Comparison of ENCODE assay signal across 5 fruit fly cellular contexts in genomic region chr2L:12063035-12063434, dm6.
TF ChIP-seq lines count a peak whose summit lies in the region.

TSS of gene Rab3-GAP (minus strand) at chr2L:12063184.

- no peak for TF ChIP-seq CTCF in whole organism, embryonic (GFP tag; optimal IDR thresholded peaks at IDR 0.05; lab: Kevin White, UChicago)

TF ChIP-seq in whole organism, adult, 20 proteins besides CTCF, POLR2A, EP300 and RAD21:
- peak; percentile 47 for TF ChIP-seq bab1 (GFP tag; optimal IDR thresholded peaks at IDR 0.05; lab: Kevin White, UChicago)
- TF ChIP-seq cnc (optimal IDR thresholded peaks at IDR 0.05; lab: Kevin White, UChicago): no peak
- no peak for TF ChIP-seq CG7045 (GFP tag; optimal IDR thresholded peaks at IDR 0.05; lab: Kevin White, UChicago)
- peak; percentile 20 for TF ChIP-seq CG11617 (GFP tag; optimal IDR thresholded peaks at IDR 0.05; lab: Kevin White, UChicago)
- TF ChIP-seq Clk (GFP tag; optimal IDR thresholded peaks at IDR 0.05; lab: Kevin White, UChicago): no peak
- no peak for TF ChIP-seq CG5204 (GFP tag; optimal IDR thresholded peaks at IDR 0.05; lab: Kevin White, UChicago)
- TF ChIP-seq toe (GFP tag; optimal IDR thresholded peaks at IDR 0.05; lab: Kevin White, UChicago): no peak
- TF ChIP-seq Crg-1 (GFP tag; optimal IDR thresholded peaks at IDR 0.05; lab: Kevin White, UChicago): no peak
- peak; percentile 13 for TF ChIP-seq CG7101 (tag; optimal IDR thresholded peaks at IDR 0.05; lab: Kevin White, UChicago)
- peak; percentile 29 for TF ChIP-seq CG14711 (tag; optimal IDR thresholded peaks at IDR 0.05; lab: Kevin White, UChicago)

TF ChIP-seq in whole organism, embryonic, 481 proteins besides CTCF, POLR2A, EP300 and RAD21 (continues in another document):
- TF ChIP-seq CG15514 (GFP tag; optimal IDR thresholded peaks at IDR 0.05; lab: Kevin White, UChicago) (peak; percentile 60), Rfx (GFP tag; IDR thresholded peaks at IDR 0.05; lab: Robert Waterston, UW) (peak; percentile 61), CG4617 (GFP tag; optimal IDR thresholded peaks at IDR 0.05; lab: Kevin White, UChicago; ENCODE audit: borderline replicate concordance) (peak; percentile 6), TFAM (GFP tag; optimal IDR thresholded peaks at IDR 0.05; lab: Kevin White, UChicago) (no peak), CG4282 (GFP tag; optimal IDR thresholded peaks at IDR 0.05; lab: Kevin White, UChicago) (no peak), tll (GFP tag; optimal IDR thresholded peaks at IDR 0.05; lab: Kevin White, UChicago) (no peak), zen (tag; optimal IDR thresholded peaks at IDR 0.05; lab: Kevin White, UChicago) (peak; percentile 43), disco-r (GFP tag; optimal IDR thresholded peaks at IDR 0.05; lab: Kevin White, UChicago) (no peak), CG14860 (GFP tag; IDR thresholded peaks at IDR 0.05; lab: Robert Waterston, UW; ENCODE audit: partially characterized antibody) (0 out of 3 replicates have a peak, but pooled peaks have one; percentile 34), kah (GFP tag; optimal IDR thresholded peaks at IDR 0.05; lab: Kevin White, UChicago) (peak; percentile 63), CG15479 (GFP tag; optimal IDR thresholded peaks at IDR 0.05; lab: Kevin White, UChicago) (no peak), CG2120 (GFP tag; optimal IDR thresholded peaks at IDR 0.05; lab: Kevin White, UChicago) (peak; percentile 51), CG10979 (tag; optimal IDR thresholded peaks at IDR 0.05; lab: Kevin White, UChicago) (peak; percentile 23), klu (GFP tag; IDR thresholded peaks at IDR 0.05; lab: Robert Waterston, UW) (no peak), chm (GFP tag; IDR thresholded peaks at IDR 0.05; lab: Robert Waterston, UW) (no peak), MBD-R2 (GFP tag; IDR thresholded peaks at IDR 0.05; lab: Robert Waterston, UW) (peak; percentile 82), CG1602 (GFP tag; optimal IDR thresholded peaks at IDR 0.05; lab: Kevin White, UChicago) (peak; percentile 14), scrt (GFP tag; optimal IDR thresholded peaks at IDR 0.05; lab: Kevin White, UChicago) (peak; percentile 95), Ets97D (GFP tag; optimal IDR thresholded peaks at IDR 0.05; lab: Kevin White, UChicago) (peak; percentile 11), CG4854 (GFP tag; optimal IDR thresholded peaks at IDR 0.05; lab: Kevin White, UChicago) (no peak)

TF ChIP-seq in whole organism, prepupa, 60 proteins besides CTCF, POLR2A, EP300 and RAD21:
- TF ChIP-seq CG3032 (tag; optimal IDR thresholded peaks at IDR 0.05; lab: Kevin White, UChicago) (peak; percentile 15), CG8119 (GFP tag; IDR thresholded peaks at IDR 0.05; lab: Robert Waterston, UW) (peak; percentile 22; the same call in 1 of the 3 replicates), Ets21C (GFP tag; optimal IDR thresholded peaks at IDR 0.05; lab: Kevin White, UChicago) (peak; percentile 0), Sox14 (GFP tag; optimal IDR thresholded peaks at IDR 0.05; lab: Kevin White, UChicago) (peak; percentile 62), dsx (GFP tag; optimal IDR thresholded peaks at IDR 0.05; lab: Kevin White, UChicago; ENCODE audit: poor library complexity, severe bottlenecking) (no peak), esn (GFP tag; optimal IDR thresholded peaks at IDR 0.05; lab: Kevin White, UChicago) (peak; percentile 70), Eip78C (GFP tag; lab: Kevin White, UChicago) (peak; percentile 73), Ets96B (tag; optimal IDR thresholded peaks at IDR 0.05; lab: Kevin White, UChicago) (no peak), CG6854 (GFP tag; optimal IDR thresholded peaks at IDR 0.05; lab: Kevin White, UChicago) (peak; percentile 40), Eip93F (GFP tag; optimal IDR thresholded peaks at IDR 0.05; lab: Kevin White, UChicago) (no peak), CG31627 (GFP tag; optimal IDR thresholded peaks at IDR 0.05; lab: Kevin White, UChicago) (peak; percentile 30), eg (GFP tag; IDR thresholded peaks at IDR 0.05; lab: Robert Waterston, UW) (peak; percentile 50; the same call in 1 of the 3 replicates), lz (GFP tag; optimal IDR thresholded peaks at IDR 0.05; lab: Kevin White, UChicago) (peak; percentile 35), pdm3 (GFP tag; optimal IDR thresholded peaks at IDR 0.05; lab: Kevin White, UChicago) (no peak)

TF ChIP-seq in whole organism, pupa, 21 proteins besides CTCF, POLR2A, EP300 and RAD21:
- TF ChIP-seq CG10348 (GFP tag; IDR thresholded peaks at IDR 0.05; lab: Robert Waterston, UW) (no peak), CG17806 (tag; optimal IDR thresholded peaks at IDR 0.05; lab: Kevin White, UChicago) (peak; percentile 7), CG4496 (GFP tag; IDR thresholded peaks at IDR 0.05; lab: Robert Waterston, UW) (no peak), CG8159 (tag; optimal IDR thresholded peaks at IDR 0.05; lab: Kevin White, UChicago) (peak; percentile 25), CG12605 (GFP tag; IDR thresholded peaks at IDR 0.05; lab: Robert Waterston, UW) (peak; percentile 53), CG14655 (GFP tag; optimal IDR thresholded peaks at IDR 0.05; lab: Kevin White, UChicago) (no peak), Ets98B (GFP tag; IDR thresholded peaks at IDR 0.05; lab: Robert Waterston, UW) (peak; percentile 6; the same call in 1 of the 2 replicates), Pif1A (GFP tag; optimal IDR thresholded peaks at IDR 0.05; lab: Kevin White, UChicago) (no peak), CG34367 (tag; optimal IDR thresholded peaks at IDR 0.05; lab: Kevin White, UChicago) (no peak), D1 (tag; optimal IDR thresholded peaks at IDR 0.05; lab: Kevin White, UChicago) (no peak), Pif1B (GFP tag; optimal IDR thresholded peaks at IDR 0.05; lab: Kevin White, UChicago) (no peak), CG13204 (GFP tag; optimal IDR thresholded peaks at IDR 0.05; lab: Kevin White, UChicago) (no peak), Snoo (tag; optimal IDR thresholded peaks at IDR 0.05; lab: Kevin White, UChicago) (no peak), CG8301 (tag; optimal IDR thresholded peaks at IDR 0.05; lab: Kevin White, UChicago) (peak; percentile 15), gl (tag; optimal IDR thresholded peaks at IDR 0.05; lab: Kevin White, UChicago) (no peak), rn (GFP tag; IDR thresholded peaks at IDR 0.05; lab: Robert Waterston, UW) (no peak), CG15710 (tag; optimal IDR thresholded peaks at IDR 0.05; lab: Kevin White, UChicago) (peak; percentile 15), CG32121 (GFP tag; IDR thresholded peaks at IDR 0.05; lab: Robert Waterston, UW) (no peak), CG9948 (tag; optimal IDR thresholded peaks at IDR 0.05; lab: Kevin White, UChicago) (no peak), EcR (GFP tag; optimal IDR thresholded peaks at IDR 0.05; lab: Kevin White, UChicago) (no peak), fd96Ca (GFP tag; IDR thresholded peaks at IDR 0.05; lab: Robert Waterston, UW) (no peak)

TF ChIP-seq in whole organism, wandering third instar larva, 38 proteins besides CTCF, POLR2A, EP300 and RAD21:
- TF ChIP-seq dl (GFP tag; optimal IDR thresholded peaks at IDR 0.05; lab: Kevin White, UChicago; ENCODE audit: insufficient read depth in 1 of 2, partially characterized antibody in 2 of 2) (no peak), foxo (GFP tag; optimal IDR thresholded peaks at IDR 0.05; lab: Kevin White, UChicago) (peak in 1 of 2 experiments; percentile 28), Myc (optimal IDR thresholded peaks at IDR 0.05; lab: Kevin White, UChicago) (peak; percentile 74), tai (GFP tag; optimal IDR thresholded peaks at IDR 0.05; lab: Kevin White, UChicago) (no peak), HLH106 (tag; optimal IDR thresholded peaks at IDR 0.05; lab: Kevin White, UChicago) (peak; percentile 24), h (GFP tag; optimal IDR thresholded peaks at IDR 0.05; lab: Kevin White, UChicago) (no peak), Hr83 (GFP tag; optimal IDR thresholded peaks at IDR 0.05; lab: Kevin White, UChicago; ENCODE audit: poor library complexity, severe bottlenecking) (no peak), OdsH (GFP tag; optimal IDR thresholded peaks at IDR 0.05; lab: Kevin White, UChicago) (peak; percentile 5), dsf (GFP tag; optimal IDR thresholded peaks at IDR 0.05; lab: Kevin White, UChicago; ENCODE audit: borderline replicate concordance) (no peak), Sp1 (GFP tag; optimal IDR thresholded peaks at IDR 0.05; lab: Kevin White, UChicago) (peak; percentile 27)
